Worm (Caenorhabditis elegans) whole organism, young adult: ENCODE results near the gene nas-28.

Source experiments
- C06A6.2 ChIP-seq: fragments of 200-800 bp; sonication (Bioruptor generic); conservative IDR thresholded peaks from 2 replicates; pipeline ENCODE4 v1.3.6; 2022; ENCODE audit warnings: missing genetic modification characterization, missing compliant biosample characterization
- D2030.7 ChIP-seq: fragments of 200-800 bp; sonication (Bioruptor generic); IDR thresholded peaks from 2 replicates; pipeline ENCODE4 v1.3.6; 2022; ENCODE audit warnings: missing genetic modification reagents, missing genetic modification characterization, missing compliant biosample characterization
- F49E8.2 ChIP-seq: sonication (generic microtip); optimal IDR thresholded peaks from 3 replicates; lab custom pipeline; 2017; ENCODE audit warnings: missing genetic modification characterization, mild to moderate bottlenecking, missing compliant biosample characterization, antibody characterized with exemption, moderate library complexity; ENCODE audit not compliant: insufficient read depth
- F57A8.1 ChIP-seq: fragments of 200-800 bp; sonication (Bioruptor generic); optimal IDR thresholded peaks from 2 replicates; lab custom pipeline; 2018; ENCODE audit warnings: mild to moderate bottlenecking, missing genetic modification characterization, moderate library complexity, missing compliant biosample characterization
- Y53G8AR.9 ChIP-seq: fragments of 200-800 bp; sonication (Bioruptor generic); conservative IDR thresholded peaks from 2 replicates; pipeline ENCODE4 v1.3.6; 2022; ENCODE audit warnings: missing genetic modification reagents, missing genetic modification characterization, missing compliant biosample characterization
- Y95B8A.8 ChIP-seq: fragments of 200-800 bp; sonication (Bioruptor generic); IDR thresholded peaks from 2 replicates; pipeline ENCODE4 v1.3.6; 2022; ENCODE audit warnings: missing genetic modification reagents, missing genetic modification characterization, missing compliant biosample characterization
- akir-1 ChIP-seq: fragments of 200-800 bp; sonication (Bioruptor generic); optimal IDR thresholded peaks from 2 replicates; lab custom pipeline; 2018; ENCODE audit warnings: mild to moderate bottlenecking, missing genetic modification characterization, moderate library complexity, missing compliant biosample characterization
- aptf-3 ChIP-seq: fragments of 200-800 bp; sonication (Bioruptor generic); IDR thresholded peaks from 2 replicates; pipeline ENCODE4 v1.3.6; 2022; ENCODE audit warnings: missing genetic modification characterization, missing compliant biosample characterization
- atf-7 ChIP-seq: sonication (generic microtip); optimal IDR thresholded peaks from 2 replicates; lab custom pipeline; 2017; ENCODE audit warnings: mild to moderate bottlenecking, missing genetic modification characterization, missing compliant biosample characterization
- athp-1 ChIP-seq: sonication (generic microtip); optimal IDR thresholded peaks from 2 replicates; lab custom pipeline; 2017; ENCODE audit warnings: mild to moderate bottlenecking, missing genetic modification characterization, missing compliant biosample characterization
- bed-1 ChIP-seq: fragments of 200-800 bp; sonication (Bioruptor generic); IDR thresholded peaks from 2 replicates; pipeline ENCODE4 v1.3.6; 2022; ENCODE audit warnings: missing genetic modification reagents, missing genetic modification characterization, missing compliant biosample characterization
- cebp-2 ChIP-seq: fragments of 200-800 bp; sonication (Bioruptor generic); IDR thresholded peaks from 2 replicates; pipeline ENCODE4 v1.3.6; 2022; ENCODE audit warnings: missing genetic modification characterization, missing compliant biosample characterization
- ceh-100 ChIP-seq: fragments of 200-800 bp; sonication (Bioruptor generic); IDR thresholded peaks from 2 replicates; pipeline ENCODE4 v1.3.6; 2022; ENCODE audit warnings: missing genetic modification reagents, missing genetic modification characterization, missing compliant biosample characterization
- ceh-40 ChIP-seq: fragments of 200-800 bp; sonication (Bioruptor generic); IDR thresholded peaks from 2 replicates; pipeline ENCODE4 v1.3.6; 2022; ENCODE audit warnings: missing genetic modification characterization, missing compliant biosample characterization
- chd-7 ChIP-seq: sonication (generic microtip); optimal IDR thresholded peaks from 2 replicates; lab custom pipeline; 2016; ENCODE audit warnings: mild to moderate bottlenecking, missing genetic modification characterization, moderate library complexity, missing compliant biosample characterization
- dpff-1 ChIP-seq: sonication (generic microtip); optimal IDR thresholded peaks from 2 replicates; lab custom pipeline; 2017; ENCODE audit warnings: mild to moderate bottlenecking, missing genetic modification characterization, missing compliant biosample characterization
- egl-18 ChIP-seq: fragments of 200-800 bp; sonication (Bioruptor generic); IDR thresholded peaks from 2 replicates; pipeline ENCODE4 v1.3.6; 2022; ENCODE audit warnings: missing genetic modification reagents, missing genetic modification characterization, missing compliant biosample characterization
- egl-44 ChIP-seq: fragments of 200-800 bp; sonication (Bioruptor generic); IDR thresholded peaks from 2 replicates; pipeline ENCODE4 v1.3.6; 2022; ENCODE audit warnings: missing genetic modification reagents, missing genetic modification characterization, missing compliant biosample characterization
- fkh-3 ChIP-seq: sonication (generic microtip); optimal IDR thresholded peaks from 2 replicates; lab custom pipeline; 2016; ENCODE audit warnings: mild to moderate bottlenecking, missing genetic modification characterization, missing compliant biosample characterization
- hmg-1.2 ChIP-seq: fragments of 200-800 bp; sonication (Bioruptor generic); IDR thresholded peaks from 2 replicates; pipeline ENCODE4 v1.3.6; 2022; ENCODE audit warnings: missing genetic modification reagents, missing genetic modification characterization, missing compliant biosample characterization
- hrde-1 ChIP-seq: sonication (generic microtip); optimal IDR thresholded peaks from 2 replicates; lab custom pipeline; 2016; ENCODE audit warnings: missing genetic modification characterization, mild to moderate bottlenecking, missing compliant biosample characterization, moderate library complexity, missing genotype, missing genetic modification reagents, borderline replicate concordance
- hsf-1 ChIP-seq: fragments of 200-800 bp; sonication (Bioruptor generic); IDR thresholded peaks from 2 replicates; pipeline ENCODE4 v1.3.6; 2022; ENCODE audit warnings: missing genetic modification reagents, missing genetic modification characterization, missing compliant biosample characterization
- let-526 ChIP-seq: fragments of 200-800 bp; sonication (Bioruptor generic); IDR thresholded peaks from 2 replicates; pipeline ENCODE4 v1.3.6; 2022; ENCODE audit warnings: missing genetic modification reagents, missing genetic modification characterization, missing compliant biosample characterization
- lin-26 ChIP-seq: fragments of 200-800 bp; sonication (Bioruptor generic); IDR thresholded peaks from 2 replicates; pipeline ENCODE4 v1.3.6; 2022; ENCODE audit warnings: missing genetic modification reagents, missing genetic modification characterization, missing compliant biosample characterization
- madf-10 ChIP-seq: sonication (generic microtip); optimal IDR thresholded peaks from 2 replicates; lab custom pipeline; 2016; ENCODE audit warnings: mild to moderate bottlenecking, missing genetic modification characterization, missing compliant biosample characterization
- madf-3 ChIP-seq: fragments of 200-800 bp; sonication (Bioruptor generic); IDR thresholded peaks from 2 replicates; pipeline ENCODE4 v1.3.6; 2022; ENCODE audit warnings: missing genetic modification reagents, missing genetic modification characterization, missing compliant biosample characterization
- madf-6 ChIP-seq: fragments of 200-800 bp; sonication (Bioruptor generic); IDR thresholded peaks from 2 replicates; pipeline ENCODE4 v1.3.6; 2022; ENCODE audit warnings: missing genetic modification reagents, missing genetic modification characterization, missing compliant biosample characterization
- mcd-1 ChIP-seq: fragments of 200-800 bp; sonication (Bioruptor generic); IDR thresholded peaks from 2 replicates; pipeline ENCODE4 v1.3.6; 2022; ENCODE audit warnings: missing genetic modification reagents, missing genetic modification characterization, missing compliant biosample characterization
- mel-28 ChIP-seq: sonication (generic microtip); optimal IDR thresholded peaks from 2 replicates; lab custom pipeline; 2016; ENCODE audit warnings: borderline replicate concordance, mild to moderate bottlenecking, missing genetic modification characterization, missing compliant biosample characterization
- nhr-120 ChIP-seq: fragments of 200-800 bp; sonication (Bioruptor generic); IDR thresholded peaks from 2 replicates; pipeline ENCODE4 v1.3.6; 2022; ENCODE audit warnings: missing genetic modification characterization, missing compliant biosample characterization
- nhr-80 ChIP-seq: sonication (generic microtip); optimal IDR thresholded peaks from 2 replicates; lab custom pipeline; 2016; ENCODE audit warnings: missing genetic modification characterization, missing compliant biosample characterization
- rcor-1 ChIP-seq: fragments of 200-800 bp; sonication (Bioruptor generic); IDR thresholded peaks from 2 replicates; pipeline ENCODE4 v1.3.6; 2022; ENCODE audit warnings: missing genetic modification reagents, missing genetic modification characterization, missing compliant biosample characterization
- rpc-1 ChIP-seq, 2 experiments: fragments of 150-350 bp in 1 of 2; sonication (generic microtip) in 1 of 2; optimal IDR thresholded peaks; 2 replicates each; lab custom pipeline; 2014 to 2018; ENCODE audit warnings: missing biosample characterization in 1 of 2, missing genetic modification characterization in 1 of 2, missing genetic modification reagents in 1 of 2, missing genotype in 1 of 2
- sdz-38 ChIP-seq: sonication (generic microtip); optimal IDR thresholded peaks from 2 replicates; lab custom pipeline; 2016; ENCODE audit warnings: missing genotype, missing genetic modification characterization, missing compliant biosample characterization
- sea-2 ChIP-seq: fragments of 200-800 bp; sonication (Bioruptor generic); IDR thresholded peaks from 2 replicates; pipeline ENCODE4 v1.3.6; 2022; ENCODE audit warnings: missing genetic modification characterization, missing compliant biosample characterization
- somi-1 ChIP-seq: fragments of 200-800 bp; sonication (Bioruptor generic); optimal IDR thresholded peaks from 2 replicates; lab custom pipeline; 2018; ENCODE audit warnings: mild to moderate bottlenecking, missing genetic modification characterization, missing compliant biosample characterization
- tbp1 ChIP-seq: fragments of 200-800 bp; sonication (Bioruptor generic); optimal IDR thresholded peaks from 2 replicates; lab custom pipeline; 2018; ENCODE audit warnings: mild to moderate bottlenecking, missing genetic modification characterization, missing compliant biosample characterization
- zim-3 ChIP-seq: sonication (generic microtip); optimal IDR thresholded peaks from 2 replicates; lab custom pipeline; 2017; ENCODE audit warnings: mild to moderate bottlenecking, missing genetic modification characterization, moderate library complexity, missing compliant biosample characterization
- ztf-18 ChIP-seq: sonication (generic microtip); optimal IDR thresholded peaks from 2 replicates; lab custom pipeline; 2016; ENCODE audit warnings: missing genotype, mild to moderate bottlenecking, missing genetic modification characterization, missing compliant biosample characterization
- ztf-28 ChIP-seq: fragments of 200-800 bp; sonication (Bioruptor generic); IDR thresholded peaks from 2 replicates; pipeline ENCODE4 v1.3.6; 2022; ENCODE audit warnings: missing genetic modification reagents, missing genetic modification characterization, missing compliant biosample characterization
- ztf-3 ChIP-seq: fragments of 200-800 bp; sonication (Bioruptor generic); optimal IDR thresholded peaks from 2 replicates; lab custom pipeline; 2018; ENCODE audit warnings: mild to moderate bottlenecking, missing genetic modification characterization, missing compliant biosample characterization

Gene nas-28

ce11 chrIII:6149467-6150072, 33.4 kb downstream of the nas-28 start, which contains the start of the genes wht-7 and Y42G9A.1 (continued):
- no peak for TF ChIP-seq rcor-1 (GFP tag; lab: Robert Waterston, UW)
- no peak for TF ChIP-seq sea-2 (GFP tag; lab: Robert Waterston, UW)
- TF ChIP-seq ztf-28 (GFP tag; lab: Robert Waterston, UW), result no peak
- TF ChIP-seq atf-7 (tag; lab: Kevin White, UChicago), result peak; percentile 41
- TF ChIP-seq egl-18 (GFP tag; lab: Robert Waterston, UW), result no peak
- no peak for TF ChIP-seq F57A8.1 (GFP tag; lab: Kevin White, UChicago)
- TF ChIP-seq egl-44 (GFP tag; lab: Robert Waterston, UW), result no peak
- no peak for TF ChIP-seq F49E8.2
- no peak for TF ChIP-seq sdz-38 (tag; lab: Kevin White, UChicago)
- TF ChIP-seq let-526 (GFP tag; lab: Robert Waterston, UW), result no peak
- TF ChIP-seq tbp1, result peak; percentile 15
- no peak for TF ChIP-seq chd-7 (tag; lab: Kevin White, UChicago)
- no peak for TF ChIP-seq aptf-3 (GFP tag; lab: Robert Waterston, UW)
- TF ChIP-seq hsf-1, result no peak
- TF ChIP-seq nhr-80 (tag; lab: Kevin White, UChicago), result peak; percentile 83
- TF ChIP-seq ztf-18 (tag; lab: Kevin White, UChicago), result no peak
- TF ChIP-seq madf-6 (GFP tag; lab: Robert Waterston, UW), result peak; percentile 77
- no peak for TF ChIP-seq fkh-3 (tag; lab: Kevin White, UChicago)
- no peak for TF ChIP-seq bed-1 (GFP tag; lab: Robert Waterston, UW)
- no peak for TF ChIP-seq athp-1
- no peak for TF ChIP-seq hrde-1
- no peak for TF ChIP-seq akir-1
- no peak for TF ChIP-seq Y95B8A.8
- no peak for TF ChIP-seq rpc-1 (optimal IDR thresholded peaks at IDR 0.05; lab: Kevin White, UChicago)
- TF ChIP-seq rpc-1 (tag; optimal IDR thresholded peaks at IDR 0.05; lab: Kevin White, UChicago), result no peak
- TF ChIP-seq madf-10, result no peak
- no peak for TF ChIP-seq lin-26 (GFP tag; lab: Robert Waterston, UW)
- TF ChIP-seq nhr-120 (GFP tag; lab: Robert Waterston, UW), result no peak
- peak; percentile 27; the same call in 1 of the 2 replicates for TF ChIP-seq D2030.7
- TF ChIP-seq ceh-40 (GFP tag; lab: Robert Waterston, UW), result no peak
- TF ChIP-seq ztf-3, result no peak
- TF ChIP-seq madf-3 (GFP tag; lab: Robert Waterston, UW), result no peak
- no peak for TF ChIP-seq somi-1 (GFP tag; lab: Kevin White, UChicago)
- TF ChIP-seq mel-28 (tag; lab: Kevin White, UChicago), result no peak

- no peak for TF ChIP-seq ceh-40 (GFP tag; lab: Robert Waterston, UW)
- TF ChIP-seq F57A8.1 (GFP tag; lab: Kevin White, UChicago), result no peak
- peak; percentile 43 for TF ChIP-seq dpff-1 (tag; lab: Kevin White, UChicago)
- peak; percentile 49 for TF ChIP-seq zim-3 (tag; lab: Kevin White, UChicago)
- TF ChIP-seq ceh-100 (GFP tag; lab: Robert Waterston, UW), result no peak
- TF ChIP-seq hmg-1.2 (GFP tag; lab: Robert Waterston, UW), result no peak
- TF ChIP-seq nhr-120 (GFP tag; lab: Robert Waterston, UW), result no peak
- TF ChIP-seq mcd-1 (GFP tag; lab: Robert Waterston, UW), result 0 out of 2 replicates have a peak, but pooled peaks have one; percentile 3
- no peak for TF ChIP-seq sea-2 (GFP tag; lab: Robert Waterston, UW)
- 0 out of 2 replicates have a peak, but pooled peaks have one; percentile 17 for TF ChIP-seq C06A6.2 (GFP tag; lab: Robert Waterston, UW)
- TF ChIP-seq Y53G8AR.9, result peak; percentile 36; the same call in 1 of the 2 replicates
- TF ChIP-seq cebp-2, result 0 out of 2 replicates have a peak, but pooled peaks have one; percentile 52
Observed at ce11 chrIII:6148684-6149083, 34.3 kb downstream of the nas-28 start.
